Fruit fly (Drosophila melanogaster) whole organism, embryonic: Measurements from ENCODE around the gene CG17472.

Source experiments
- CG12219 ChIP-seq: fragments of 200-800 bp; sonication (Bioruptor generic); optimal IDR thresholded peaks from 3 replicates; lab custom pipeline; 2018; ENCODE audit warnings: missing biosample characterization, mild to moderate bottlenecking, missing genetic modification characterization
- CG15011 ChIP-seq: fragments of 200-800 bp; sonication (Bioruptor generic); optimal IDR thresholded peaks from 3 replicates; lab custom pipeline; 2018; ENCODE audit warnings: missing biosample characterization, mild to moderate bottlenecking, missing genetic modification characterization
- CG2199 ChIP-seq: fragments of 200-800 bp; sonication (Bioruptor generic); IDR thresholded peaks from 3 replicates; pipeline ENCODE4 v1.3.6; 2022; ENCODE audit warnings: missing biosample characterization, missing genetic modification characterization
- CG3065 ChIP-seq: fragments of 200-800 bp; sonication (Bioruptor generic); optimal IDR thresholded peaks from 2 replicates; lab custom pipeline; 2016; ENCODE audit warnings: missing biosample characterization, missing genetic modification characterization
- CG8765 ChIP-seq: fragments of 200-800 bp; sonication (Bioruptor generic); IDR thresholded peaks from 2 replicates; pipeline ENCODE4 v1.3.6; 2022; ENCODE audit warnings: missing biosample characterization, missing genetic modification characterization
- CG9437 ChIP-seq: fragments of 200-800 bp; sonication (Bioruptor generic); optimal IDR thresholded peaks from 2 replicates; lab custom pipeline; 2018; ENCODE audit warnings: missing biosample characterization, mild to moderate bottlenecking, missing genetic modification characterization
- corto ChIP-seq: fragments of 200-800 bp; sonication (Bioruptor generic); optimal IDR thresholded peaks from 2 replicates; lab custom pipeline; 2016; ENCODE audit warnings: missing biosample characterization, mild to moderate bottlenecking, missing genetic modification characterization, moderate library complexity
- onecut ChIP-seq: fragments of 200-800 bp; sonication (Bioruptor generic); IDR thresholded peaks from 2 replicates; pipeline ENCODE4 v1.3.6; 2022; ENCODE audit warnings: missing biosample characterization, missing genetic modification characterization
- twi ChIP-seq: fragments of 200-800 bp; optimal IDR thresholded peaks from 2 replicates; lab custom pipeline; 2019; ENCODE audit warnings: missing biosample characterization, mild to moderate bottlenecking, missing genetic modification characterization, moderate library complexity

DNA sequence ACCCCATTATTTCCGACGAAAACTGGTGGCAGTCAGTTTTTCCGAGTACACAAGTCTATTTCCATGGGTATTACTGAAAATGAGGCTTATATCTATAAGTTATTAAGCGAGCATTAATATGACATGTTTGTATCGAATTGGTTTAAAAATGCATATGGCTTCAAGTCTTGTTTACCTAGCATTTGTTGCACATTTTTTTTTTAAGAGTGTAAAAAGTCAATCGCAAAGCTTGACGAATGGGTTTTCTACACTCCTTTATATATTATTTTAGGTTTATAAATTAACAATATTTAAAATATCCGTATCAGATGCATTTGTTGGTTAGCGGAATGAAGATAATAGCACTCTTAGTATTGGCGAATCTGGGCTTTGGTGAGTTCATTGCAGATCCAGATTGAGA, 5.5 kb downstream of the CG17472 start, which contains the start of gene CG31680:
- TF ChIP-seq CG15011 (GFP tag; lab: Kevin White, UChicago) (no peak), CG2199 (GFP tag; lab: Robert Waterston, UW) (no peak), CG12219 (GFP tag; lab: Kevin White, UChicago) (no peak), CG9437 (GFP tag; lab: Kevin White, UChicago) (no peak), CG3065 (GFP tag; lab: Kevin White, UChicago) (no peak), CG8765 (GFP tag; lab: Robert Waterston, UW) (no peak), onecut (GFP tag; lab: Robert Waterston, UW) (no peak), corto (GFP tag; lab: Kevin White, UChicago) (no peak), twi (no peak)
